Fruit fly (Drosophila melanogaster) whole organism, embryonic: ENCODE data around the gene enc.

Source experiments
- Abd-B ChIP-seq: fragments of 200-800 bp; sonication (Bioruptor generic); optimal IDR thresholded peaks from 2 replicates; lab custom pipeline; 2018; ENCODE audit warnings: missing biosample characterization, mild to moderate bottlenecking, missing genetic modification characterization, moderate library complexity
- Antp ChIP-seq: fragments of 200-800 bp; sonication (Bioruptor generic); optimal IDR thresholded peaks from 3 replicates; lab custom pipeline; 2016; ENCODE audit warnings: missing biosample characterization, missing genetic modification characterization
- Atf-2 ChIP-seq: fragments of 200-800 bp; sonication (Bioruptor generic); optimal IDR thresholded peaks from 2 replicates; lab custom pipeline; 2016; ENCODE audit warnings: missing biosample characterization, missing genetic modification characterization
- Bdp1 ChIP-seq: fragments of 200-800 bp; sonication (Bioruptor generic); optimal IDR thresholded peaks from 3 replicates; lab custom pipeline; 2016; ENCODE audit warnings: missing biosample characterization, missing genetic modification characterization
- CG1024 ChIP-seq: fragments of 200-800 bp; sonication (Bioruptor generic); IDR thresholded peaks from 2 replicates; pipeline ENCODE4 v1.3.6; 2022; ENCODE audit warnings: missing biosample characterization, missing genetic modification characterization
- CG10366 ChIP-seq: fragments of 200-800 bp; sonication (Bioruptor generic); IDR thresholded peaks from 2 replicates; pipeline ENCODE4 v1.3.6; 2022; ENCODE audit warnings: missing biosample characterization, missing genetic modification characterization
- CG10979 ChIP-seq: fragments of 200-800 bp; sonication (Bioruptor generic); optimal IDR thresholded peaks from 2 replicates; lab custom pipeline; 2018; ENCODE audit warnings: missing biosample characterization, mild to moderate bottlenecking, missing genetic modification characterization, moderate library complexity
- CG12071 ChIP-seq: fragments of 200-800 bp; sonication (Bioruptor generic); optimal IDR thresholded peaks from 3 replicates; lab custom pipeline; 2018; ENCODE audit warnings: missing biosample characterization, mild to moderate bottlenecking, missing genetic modification characterization
- CG15269 ChIP-seq: fragments of 200-800 bp; sonication (Bioruptor generic); optimal IDR thresholded peaks from 2 replicates; lab custom pipeline; 2018; ENCODE audit warnings: missing biosample characterization, mild to moderate bottlenecking, missing genetic modification characterization, moderate library complexity
- CG16779 ChIP-seq: fragments of 200-800 bp; sonication (Bioruptor generic); IDR thresholded peaks from 2 replicates; pipeline ENCODE4 v1.3.6; 2022; ENCODE audit warnings: missing biosample characterization, missing genetic modification characterization
- CG17829 ChIP-seq: fragments of 200-800 bp; optimal IDR thresholded peaks from 2 replicates; lab custom pipeline; 2019; ENCODE audit warnings: missing biosample characterization, mild to moderate bottlenecking, missing genetic modification characterization, moderate library complexity
- CG2712 ChIP-seq: fragments of 200-800 bp; optimal IDR thresholded peaks from 3 replicates; lab custom pipeline; 2019; ENCODE audit warnings: missing biosample characterization, mild to moderate bottlenecking, missing genetic modification characterization, moderate library complexity
- CG3838 ChIP-seq: fragments of 200-800 bp; sonication (Bioruptor generic); optimal IDR thresholded peaks from 3 replicates; lab custom pipeline; 2016; ENCODE audit warnings: missing biosample characterization, missing genetic modification characterization
- CG4730 ChIP-seq: fragments of 200-800 bp; sonication (Bioruptor generic); IDR thresholded peaks from 2 replicates; pipeline ENCODE4 v1.3.6; 2022; ENCODE audit warnings: missing biosample characterization, missing genetic modification characterization
- CG5180 ChIP-seq: fragments of 200-800 bp; sonication (Bioruptor generic); optimal IDR thresholded peaks from 3 replicates; lab custom pipeline; 2017; ENCODE audit warnings: missing biosample characterization, missing genetic modification characterization, mild to moderate bottlenecking, moderate library complexity, missing genetic modification reagents
- CG6175 ChIP-seq: fragments of 200-800 bp; sonication (Bioruptor generic); IDR thresholded peaks from 3 replicates; pipeline ENCODE4 v1.3.6; 2022; ENCODE audit warnings: missing biosample characterization, missing genetic modification characterization
- CG8388 ChIP-seq: fragments of 200-800 bp; sonication (Bioruptor generic); optimal IDR thresholded peaks from 2 replicates; lab custom pipeline; 2019; ENCODE audit warnings: missing biosample characterization, mild to moderate bottlenecking, missing genetic modification characterization, moderate library complexity
- CG9215 ChIP-seq: fragments of 200-800 bp; sonication (Bioruptor generic); IDR thresholded peaks from 2 replicates; pipeline ENCODE4 v1.3.6; 2022; ENCODE audit warnings: missing biosample characterization, missing genetic modification characterization
- Gug ChIP-seq: fragments of 200-800 bp; sonication (Bioruptor generic); IDR thresholded peaks from 4 replicates; pipeline ENCODE4 v1.3.6; 2022; ENCODE audit warnings: missing biosample characterization, missing genetic modification characterization
- H2.0 ChIP-seq: fragments of 200-800 bp; sonication (Bioruptor generic); IDR thresholded peaks from 2 replicates; pipeline ENCODE4 v1.3.6; 2022; ENCODE audit warnings: missing biosample characterization, missing genetic modification characterization
- HLH54F ChIP-seq: fragments of 200-800 bp; sonication (Bioruptor generic); optimal IDR thresholded peaks from 3 replicates; lab custom pipeline; 2016; ENCODE audit warnings: missing biosample characterization, missing genetic modification characterization
- Sox100B ChIP-seq: fragments of 200-800 bp; sonication (Bioruptor generic); optimal IDR thresholded peaks from 3 replicates; lab custom pipeline; 2018; ENCODE audit warnings: missing biosample characterization, mild to moderate bottlenecking, missing genetic modification characterization
- Sox102F ChIP-seq: fragments of 200-800 bp; sonication (Bioruptor generic); optimal IDR thresholded peaks from 2 replicates; lab custom pipeline; 2018; ENCODE audit warnings: missing biosample characterization, mild to moderate bottlenecking, missing genetic modification characterization, moderate library complexity
- Xrp1 ChIP-seq: fragments of 200-800 bp; sonication (Bioruptor generic); IDR thresholded peaks from 2 replicates; pipeline ENCODE4 v1.3.6; 2022; ENCODE audit warnings: missing biosample characterization, missing genetic modification characterization
- abd-A ChIP-seq: fragments of 200-800 bp; sonication (Bioruptor generic); optimal IDR thresholded peaks from 3 replicates; lab custom pipeline; 2019; ENCODE audit warnings: missing biosample characterization, mild to moderate bottlenecking, missing genetic modification characterization, moderate library complexity
- bab2 ChIP-seq: fragments of 200-800 bp; sonication (Bioruptor generic); optimal IDR thresholded peaks from 2 replicates; lab custom pipeline; 2016; ENCODE audit warnings: missing biosample characterization, missing genetic modification characterization
- chif ChIP-seq, 2 experiments: fragments of 200-800 bp; sonication (Bioruptor generic); optimal IDR thresholded peaks; 3 replicates each; lab custom pipeline; 2016; ENCODE audit warnings: missing biosample characterization in 2 of 2, missing genetic modification characterization in 2 of 2
- crp ChIP-seq, 2 experiments: fragments of 200-800 bp; sonication (Bioruptor generic); optimal IDR thresholded peaks; 2 replicates in 1 of 2; 3 replicates in 1 of 2; lab custom pipeline; 2017; ENCODE audit warnings: missing biosample characterization in 2 of 2, missing genetic modification characterization in 2 of 2, mild to moderate bottlenecking in 1 of 2, moderate library complexity in 1 of 2
- dmrt11E ChIP-seq: fragments of 200-800 bp; sonication (Bioruptor generic); optimal IDR thresholded peaks from 3 replicates; lab custom pipeline; 2018; ENCODE audit warnings: missing biosample characterization, mild to moderate bottlenecking, missing genetic modification characterization, moderate library complexity
- fd102C ChIP-seq: fragments of 200-800 bp; sonication (Bioruptor generic); optimal IDR thresholded peaks from 2 replicates; lab custom pipeline; 2018; ENCODE audit warnings: missing biosample characterization, mild to moderate bottlenecking, missing genetic modification characterization, moderate library complexity
- fd64A ChIP-seq: fragments of 200-800 bp; sonication (Bioruptor generic); optimal IDR thresholded peaks from 3 replicates; lab custom pipeline; 2018; ENCODE audit warnings: missing biosample characterization, mild to moderate bottlenecking, missing genetic modification characterization
- fu2 ChIP-seq: fragments of 200-800 bp; sonication (Bioruptor generic); optimal IDR thresholded peaks from 2 replicates; lab custom pipeline; 2016; ENCODE audit warnings: missing biosample characterization, missing genetic modification characterization
- gfzf ChIP-seq: fragments of 200-800 bp; sonication (Bioruptor generic); optimal IDR thresholded peaks from 2 replicates; lab custom pipeline; 2016; ENCODE audit warnings: missing biosample characterization, mild to moderate bottlenecking, missing genetic modification characterization, moderate library complexity
- ind ChIP-seq: fragments of 200-800 bp; sonication (Bioruptor generic); optimal IDR thresholded peaks from 3 replicates; lab custom pipeline; 2016; ENCODE audit warnings: missing biosample characterization, missing genetic modification characterization
- inv ChIP-seq: fragments of 200-800 bp; sonication (Bioruptor generic); IDR thresholded peaks from 2 replicates; pipeline ENCODE4 v1.3.6; 2022; ENCODE audit warnings: missing biosample characterization, missing genetic modification characterization; ENCODE audit not compliant: partially characterized antibody
- jing ChIP-seq: fragments of 200-800 bp; sonication (Bioruptor generic); optimal IDR thresholded peaks from 2 replicates; lab custom pipeline; 2018; ENCODE audit warnings: missing biosample characterization, mild to moderate bottlenecking, missing genetic modification characterization
- lilli ChIP-seq: fragments of 200-800 bp; sonication (Bioruptor generic); optimal IDR thresholded peaks from 3 replicates; lab custom pipeline; 2016; ENCODE audit warnings: missing biosample characterization, missing genetic modification characterization
- lmd ChIP-seq: fragments of 200-800 bp; sonication (Bioruptor generic); IDR thresholded peaks from 2 replicates; pipeline ENCODE4 v1.3.6; 2022; ENCODE audit warnings: missing biosample characterization, missing genetic modification characterization
- nmo ChIP-seq: fragments of 200-800 bp; sonication (Bioruptor generic); optimal IDR thresholded peaks from 2 replicates; lab custom pipeline; 2018; ENCODE audit warnings: missing biosample characterization, mild to moderate bottlenecking, missing genetic modification characterization, moderate library complexity
- onecut ChIP-seq: fragments of 200-800 bp; sonication (Bioruptor generic); IDR thresholded peaks from 2 replicates; pipeline ENCODE4 v1.3.6; 2022; ENCODE audit warnings: missing biosample characterization, missing genetic modification characterization
- p53 ChIP-seq: fragments of 200-800 bp; sonication (Bioruptor generic); optimal IDR thresholded peaks from 2 replicates; lab custom pipeline; 2016; ENCODE audit warnings: missing biosample characterization, missing genetic modification characterization
- peb ChIP-seq: fragments of 200-800 bp; sonication (Bioruptor generic); IDR thresholded peaks from 2 replicates; pipeline ENCODE4 v1.3.6; 2022; ENCODE audit warnings: missing biosample characterization, missing genetic modification characterization
- pfk ChIP-seq: fragments of 200-800 bp; sonication (Bioruptor generic); optimal IDR thresholded peaks from 2 replicates; lab custom pipeline; 2018; ENCODE audit warnings: missing biosample characterization, mild to moderate bottlenecking, missing genetic modification characterization, moderate library complexity
- phol ChIP-seq: fragments of 200-800 bp; sonication (Bioruptor generic); optimal IDR thresholded peaks from 3 replicates; lab custom pipeline; 2018; ENCODE audit warnings: missing biosample characterization, mild to moderate bottlenecking, missing genetic modification characterization, moderate library complexity
- prd ChIP-seq, 3 experiments: fragments of >200 bp in 2 of 3; fragments of 200-800 bp in 1 of 3; sonication (Bioruptor generic) in 1 of 3; optimal IDR thresholded peaks in 2 of 3; IDR thresholded peaks in 1 of 3; 2 replicates in 2 of 3; 3 replicates in 1 of 3; pipeline versions ENCODE4 v1.3.6 to Lab custom; 2017 to 2022; ENCODE audit warnings: missing biosample characterization in 1 of 3, missing genetic modification characterization in 1 of 3
- pum ChIP-seq: fragments of 200-800 bp; sonication (Bioruptor generic); optimal IDR thresholded peaks from 2 replicates; lab custom pipeline; 2016; ENCODE audit warnings: missing biosample characterization, missing genetic modification characterization
- sens-2 ChIP-seq: fragments of 200-800 bp; sonication (Bioruptor generic); IDR thresholded peaks from 2 replicates; pipeline ENCODE4 v1.3.6; 2022; ENCODE audit warnings: missing biosample characterization, missing genetic modification characterization
- slbo ChIP-seq: fragments of 200-800 bp; sonication (Bioruptor generic); IDR thresholded peaks from 2 replicates; pipeline ENCODE4 v1.3.6; 2022; ENCODE audit warnings: missing biosample characterization, missing genetic modification characterization
- tgo ChIP-seq: fragments of 200-800 bp; sonication (Bioruptor generic); IDR thresholded peaks from 3 replicates; pipeline ENCODE4 v1.3.6; 2022; ENCODE audit warnings: missing biosample characterization, missing genetic modification characterization
- tna ChIP-seq: fragments of 200-800 bp; sonication (Bioruptor generic); IDR thresholded peaks from 2 replicates; pipeline ENCODE4 v1.3.6; 2022; ENCODE audit warnings: missing biosample characterization, missing genetic modification characterization; ENCODE audit not compliant: partially characterized antibody

enc gene

DNA sequence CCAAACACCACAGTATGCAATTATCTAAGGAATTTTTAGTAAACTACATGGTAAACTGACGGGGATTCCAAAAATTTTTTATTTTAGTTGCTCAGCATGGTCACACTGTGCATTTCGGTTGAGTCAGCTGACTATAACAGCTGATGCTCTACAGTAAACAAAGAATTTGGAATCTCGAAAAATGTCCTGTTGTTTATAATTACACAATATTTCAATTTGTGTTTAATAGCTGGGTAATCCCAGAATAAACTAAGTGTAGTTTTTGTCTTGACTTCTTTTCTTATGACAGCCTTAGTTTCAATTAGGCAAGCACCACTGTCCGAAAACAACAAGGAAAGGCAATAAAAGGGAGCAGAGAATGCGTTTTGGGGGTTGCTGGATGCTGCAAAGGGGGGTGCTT is 32.8 kb upstream of the enc start (continued):
- TF ChIP-seq Gug (GFP tag; lab: Robert Waterston, UW) = peak; percentile 5; the same call in 1 of the 4 replicates
- 0 out of 2 replicates have a peak, but pooled peaks have one; percentile 5 for TF ChIP-seq CG9215 (GFP tag; lab: Robert Waterston, UW)
- TF ChIP-seq lilli = peak; percentile 18
- peak; percentile 24; the same call in 1 of the 2 replicates for TF ChIP-seq CG10366 (GFP tag; lab: Robert Waterston, UW)
- no peak for TF ChIP-seq fd64A
- TF ChIP-seq fu2 (GFP tag; lab: Kevin White, UChicago) = no peak
- TF ChIP-seq ind (GFP tag; lab: Kevin White, UChicago) = peak; percentile 27
- peak; percentile 7 for TF ChIP-seq pum (GFP tag; lab: Kevin White, UChicago)
- no peak for TF ChIP-seq CG3838 (GFP tag; lab: Kevin White, UChicago)
- TF ChIP-seq CG12071 = no peak
- TF ChIP-seq CG8388 (GFP tag; lab: Kevin White, UChicago) = peak; percentile 19
- TF ChIP-seq CG15269 = peak; percentile 16
- no peak for TF ChIP-seq jing (GFP tag; lab: Kevin White, UChicago)
- TF ChIP-seq lmd = peak; percentile 51
- peak; percentile 31 for TF ChIP-seq dmrt11E (tag; lab: Kevin White, UChicago)
- TF ChIP-seq CG10979 = peak; percentile 29
- TF ChIP-seq peb (GFP tag; lab: Robert Waterston, UW) = peak; percentile 52
- TF ChIP-seq tgo (GFP tag; lab: Robert Waterston, UW) = peak; percentile 35; the same call in 1 of the 3 replicates
- 0 out of 2 replicates have a peak, but pooled peaks have one; percentile 8 for TF ChIP-seq CG1024 (GFP tag; lab: Robert Waterston, UW)
- TF ChIP-seq Xrp1 (GFP tag; lab: Robert Waterston, UW) = peak; percentile 71; the same call in 1 of the 2 replicates
- no peak for TF ChIP-seq Bdp1
- TF ChIP-seq Antp (GFP tag; lab: Kevin White, UChicago) = peak; percentile 33
- no peak for TF ChIP-seq inv (GFP tag; lab: Robert Waterston, UW)
- peak; percentile 40 for TF ChIP-seq onecut (GFP tag; lab: Robert Waterston, UW)
- no peak for TF ChIP-seq Atf-2 (GFP tag; lab: Kevin White, UChicago)
- TF ChIP-seq tna (GFP tag; lab: Robert Waterston, UW) = no peak
- peak; percentile 19 for TF ChIP-seq CG17829 (tag; lab: Kevin White, UChicago)
- TF ChIP-seq HLH54F = no peak
- no peak for TF ChIP-seq CG6175 (GFP tag; lab: Robert Waterston, UW)
- TF ChIP-seq Abd-B = peak; percentile 11
- no peak for TF ChIP-seq prd (optimal IDR thresholded peaks at IDR 0.05; lab: Kevin White, UChicago)
- TF ChIP-seq prd (GFP tag; IDR thresholded peaks at IDR 0.05; lab: Robert Waterston, UW) = peak; percentile 77
- TF ChIP-seq nmo = peak; percentile 16
- TF ChIP-seq fd102C (GFP tag; lab: Kevin White, UChicago) = no peak
- peak in 1 of 2 experiments; percentile 31 for TF ChIP-seq chif (GFP tag; optimal IDR thresholded peaks at IDR 0.05; lab: Kevin White, UChicago)
- TF ChIP-seq CG5180 (GFP tag; lab: Kevin White, UChicago) = no peak
- peak; percentile 6 for TF ChIP-seq bab2
- TF ChIP-seq pfk (GFP tag; lab: Kevin White, UChicago) = no peak
- no peak for TF ChIP-seq abd-A (tag; lab: Kevin White, UChicago)
- peak; percentile 37 for TF ChIP-seq gfzf
- TF ChIP-seq Sox102F (GFP tag; lab: Kevin White, UChicago) = peak; percentile 59
- no peak for TF ChIP-seq Sox100B (GFP tag; lab: Kevin White, UChicago)
- 0 out of 2 replicates have a peak, but pooled peaks have one; percentile 36 for TF ChIP-seq CG4730 (GFP tag; lab: Robert Waterston, UW)
- no peak for TF ChIP-seq sens-2 (GFP tag; lab: Robert Waterston, UW)
- TF ChIP-seq H2.0 = no peak
- peak; percentile 27 for TF ChIP-seq phol (tag; lab: Kevin White, UChicago)
- no peak for TF ChIP-seq CG16779
- TF ChIP-seq p53 (GFP tag; lab: Kevin White, UChicago) = no peak
- TF ChIP-seq CG2712 (tag; lab: Kevin White, UChicago) = peak; percentile 55
- peak; percentile 53; the same call in 1 of the 2 replicates for TF ChIP-seq slbo (GFP tag; lab: Robert Waterston, UW)
- peak in 1 of 2 experiments; percentile 74 for TF ChIP-seq crp (GFP tag; optimal IDR thresholded peaks at IDR 0.05; lab: Kevin White, UChicago)
